Fruit fly (Drosophila melanogaster): ENCODE results near the gene Gabat.

DNA sequence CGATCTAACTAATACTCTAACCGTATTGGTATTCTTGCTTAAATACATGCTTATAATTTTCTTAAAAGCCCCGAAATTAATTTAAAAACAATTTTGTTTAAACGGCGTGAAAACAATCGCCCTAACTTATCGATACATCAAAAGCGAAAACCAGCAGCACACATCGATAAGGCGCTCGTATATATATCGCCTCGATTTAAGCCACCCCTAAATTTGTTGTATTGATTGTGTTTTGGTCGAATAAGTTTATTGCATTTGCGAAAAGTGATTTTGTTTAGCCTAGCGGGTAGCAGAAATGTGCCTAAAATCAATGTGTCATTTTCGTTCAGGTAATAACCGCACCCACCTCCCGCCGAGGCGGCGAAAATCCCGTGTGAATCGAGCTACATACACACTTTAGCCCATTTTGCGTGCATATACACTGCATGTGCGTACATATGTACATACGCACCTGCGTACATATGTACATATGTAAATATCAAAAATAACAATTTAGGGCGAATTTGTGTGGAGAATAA is 8.7 kb downstream of the Gabat start, which contains the start of the genes CG7646 and Nca:
- TF ChIP-seq h (optimal IDR thresholded peaks at IDR 0.05) (no peak), Myc (optimal IDR thresholded peaks at IDR 0.05) (no peak), psq (optimal IDR thresholded peaks at IDR 0.05) (no peak), ttk (optimal IDR thresholded peaks at IDR 0.05) (no peak)
